Worm (Caenorhabditis elegans) whole organism, early embryonic: ENCODE data around the gene F53F8.3.

Experiments
- B0310.2 ChIP-seq: sonication (generic microtip); optimal IDR thresholded peaks from 2 replicates; lab custom pipeline; 2016; ENCODE audit warnings: mild to moderate bottlenecking, missing genetic modification characterization, missing compliant biosample characterization
- F13C5.2 ChIP-seq: sonication (generic microtip); optimal IDR thresholded peaks from 2 replicates; lab custom pipeline; 2017; ENCODE audit warnings: mild to moderate bottlenecking, missing genetic modification characterization, inconsistent platforms, missing compliant biosample characterization
- aly-1 ChIP-seq: sonication (generic microtip); optimal IDR thresholded peaks from 2 replicates; lab custom pipeline; 2016; ENCODE audit warnings: missing genetic modification characterization, missing compliant biosample characterization
- ama-1 ChIP-seq: fragments of 150-350 bp; optimal IDR thresholded peaks from 2 replicates; lab custom pipeline; 2014
- ceh-13 ChIP-seq: fragments of 200-800 bp; sonication (Bioruptor generic); optimal IDR thresholded peaks from 2 replicates; lab custom pipeline; 2018; ENCODE audit warnings: mild to moderate bottlenecking, missing genetic modification characterization, missing compliant biosample characterization
- ceh-36 ChIP-seq: sonication (generic microtip); optimal IDR thresholded peaks from 2 replicates; lab custom pipeline; 2016; ENCODE audit warnings: missing genetic modification characterization, inconsistent platforms, missing compliant biosample characterization
- ets-7 ChIP-seq: sonication (generic microtip); optimal IDR thresholded peaks from 2 replicates; lab custom pipeline; 2016; ENCODE audit warnings: missing genotype, missing genetic modification characterization, missing compliant biosample characterization
- flt-1 ChIP-seq: fragments of 200-800 bp; sonication (Bioruptor generic); IDR thresholded peaks from 2 replicates; pipeline ENCODE4 v1.3.6; 2022; ENCODE audit warnings: missing genetic modification characterization, missing compliant biosample characterization
- hmbx-1 ChIP-seq: sonication (generic microtip); optimal IDR thresholded peaks from 2 replicates; lab custom pipeline; 2016; ENCODE audit warnings: mild to moderate bottlenecking, missing genetic modification characterization, missing compliant biosample characterization
- hmg-4 ChIP-seq: fragments of 200-800 bp; sonication (Bioruptor generic); optimal IDR thresholded peaks from 2 replicates; lab custom pipeline; 2018; ENCODE audit warnings: mild to moderate bottlenecking, missing genetic modification characterization, missing compliant biosample characterization
- hnd-1 ChIP-seq: sonication (generic microtip); optimal IDR thresholded peaks from 2 replicates; lab custom pipeline; 2016; ENCODE audit warnings: missing genetic modification characterization, missing compliant biosample characterization
- pes-1 ChIP-seq: fragments of 200-800 bp; sonication (Bioruptor generic); IDR thresholded peaks from 2 replicates; pipeline ENCODE4 v1.3.6; 2022; ENCODE audit warnings: missing genetic modification reagents, missing genetic modification characterization, missing compliant biosample characterization
- scrt-1 ChIP-seq: fragments of 200-800 bp; sonication (Bioruptor generic); IDR thresholded peaks from 2 replicates; pipeline ENCODE4 v1.3.6; 2022; ENCODE audit warnings: missing genetic modification characterization, missing compliant biosample characterization
- sea-1 ChIP-seq: fragments of 200-800 bp; sonication (Bioruptor generic); conservative IDR thresholded peaks from 2 replicates; pipeline ENCODE4 v1.3.6; 2022; ENCODE audit warnings: missing genetic modification characterization, missing compliant biosample characterization
- tbx-11 ChIP-seq: fragments of 200-800 bp; sonication (Bioruptor generic); IDR thresholded peaks from 2 replicates; pipeline ENCODE4 v1.3.6; 2022; ENCODE audit warnings: missing genetic modification characterization, missing compliant biosample characterization
- tbx-37 ChIP-seq: fragments of 200-800 bp; sonication (Bioruptor generic); conservative IDR thresholded peaks from 2 replicates; pipeline ENCODE4 v1.3.6; 2022; ENCODE audit warnings: missing genetic modification reagents, missing genetic modification characterization, missing compliant biosample characterization
- tra-4 ChIP-seq: sonication (generic microtip); optimal IDR thresholded peaks from 2 replicates; lab custom pipeline; 2017; ENCODE audit warnings: missing genetic modification characterization, missing compliant biosample characterization

F53F8.3 gene

DNA sequence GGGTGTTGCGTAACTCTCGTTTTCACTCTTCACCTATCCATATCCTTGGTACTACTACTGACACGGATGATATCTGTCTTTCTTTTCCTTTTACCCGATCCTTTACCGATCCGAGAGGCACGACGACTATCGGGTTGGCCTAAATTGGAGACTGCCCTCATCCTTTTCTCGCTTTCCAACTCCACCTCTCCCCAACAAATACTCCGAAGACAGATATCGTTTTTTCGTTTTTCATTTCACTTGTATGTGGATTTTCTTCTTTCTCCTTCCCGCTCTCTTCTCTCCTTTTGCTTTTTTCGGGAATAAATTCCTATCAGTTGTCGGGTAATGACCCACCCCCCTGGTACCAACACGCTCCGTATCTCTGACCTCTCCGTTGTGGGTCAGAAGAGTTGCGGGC, 24.4 kb downstream of the F53F8.3 start:
- no peak for TF ChIP-seq tbx-11 (GFP tag; lab: Robert Waterston, UW)
- no peak for TF ChIP-seq aly-1 (tag; lab: Kevin White, UChicago)
- TF ChIP-seq F13C5.2 (tag; lab: Kevin White, UChicago) = no peak
- no peak for TF ChIP-seq pes-1 (GFP tag; lab: Robert Waterston, UW)
- no peak for TF ChIP-seq tbx-37 (GFP tag; lab: Robert Waterston, UW)
- TF ChIP-seq sea-1 (GFP tag; lab: Robert Waterston, UW) = no peak
- no peak for TF ChIP-seq tra-4 (tag; lab: Kevin White, UChicago)
- no peak for TF ChIP-seq ceh-36 (tag; lab: Kevin White, UChicago)
- TF ChIP-seq ceh-13 = no peak
- no peak for TF ChIP-seq hmg-4 (GFP tag; lab: Kevin White, UChicago)
- no peak for TF ChIP-seq flt-1
- no peak for TF ChIP-seq hmbx-1
- no peak for TF ChIP-seq B0310.2
- no peak for TF ChIP-seq ets-7 (tag; lab: Kevin White, UChicago)
- no peak for TF ChIP-seq scrt-1 (GFP tag; lab: Robert Waterston, UW)

ce11 chrV:20663736-20664135, 25.6 kb downstream of the F53F8.3 start:
- no peak for TF ChIP-seq tra-4 (tag; lab: Kevin White, UChicago)
- no peak for TF ChIP-seq ets-7 (tag; lab: Kevin White, UChicago)
- TF ChIP-seq tbx-11 (GFP tag; lab: Robert Waterston, UW) = no peak
- TF ChIP-seq aly-1 (tag; lab: Kevin White, UChicago) = no peak
- TF ChIP-seq ama-1 = no peak
- TF ChIP-seq ceh-13 = no peak
- no peak for TF ChIP-seq sea-1 (GFP tag; lab: Robert Waterston, UW)
- TF ChIP-seq hnd-1 (tag; lab: Kevin White, UChicago) = no peak
- TF ChIP-seq scrt-1 (GFP tag; lab: Robert Waterston, UW) = no peak
- TF ChIP-seq hmg-4 (GFP tag; lab: Kevin White, UChicago) = no peak
- TF ChIP-seq tbx-37 (GFP tag; lab: Robert Waterston, UW) = no peak
- TF ChIP-seq pes-1 (GFP tag; lab: Robert Waterston, UW) = no peak
- no peak for TF ChIP-seq hmbx-1
- no peak for TF ChIP-seq ceh-36 (tag; lab: Kevin White, UChicago)
- no peak for TF ChIP-seq B0310.2
- no peak for TF ChIP-seq flt-1
- no peak for TF ChIP-seq F13C5.2 (tag; lab: Kevin White, UChicago)

- TF ChIP-seq ets-7 (tag; lab: Kevin White, UChicago) = no peak
- TF ChIP-seq F13C5.2 (tag; lab: Kevin White, UChicago) = no peak
- TF ChIP-seq tbx-11 (GFP tag; lab: Robert Waterston, UW) = no peak
- TF ChIP-seq ceh-36 (tag; lab: Kevin White, UChicago) = no peak
- no peak for TF ChIP-seq aly-1 (tag; lab: Kevin White, UChicago)
Observed at ce11 chrV:20662474-20662873, 26.9 kb downstream of the F53F8.3 start.

- TF ChIP-seq ets-7 (tag; lab: Kevin White, UChicago) (no peak), B0310.2 (no peak), tbx-11 (GFP tag; lab: Robert Waterston, UW) (no peak), ama-1 (no peak), ceh-13 (no peak), hmg-4 (GFP tag; lab: Kevin White, UChicago) (no peak), ceh-36 (tag; lab: Kevin White, UChicago) (no peak), flt-1 (no peak), hnd-1 (tag; lab: Kevin White, UChicago) (no peak), hmbx-1 (no peak), tbx-37 (GFP tag; lab: Robert Waterston, UW) (no peak), tra-4 (tag; lab: Kevin White, UChicago) (no peak), scrt-1 (GFP tag; lab: Robert Waterston, UW) (no peak)
Observed at ce11 chrV:20660025-20660424, 29.3 kb downstream of the F53F8.3 start, which contains the start of gene W01F3.2. W01F3.2 (plus strand) TSS chrV:20660325.

DNA sequence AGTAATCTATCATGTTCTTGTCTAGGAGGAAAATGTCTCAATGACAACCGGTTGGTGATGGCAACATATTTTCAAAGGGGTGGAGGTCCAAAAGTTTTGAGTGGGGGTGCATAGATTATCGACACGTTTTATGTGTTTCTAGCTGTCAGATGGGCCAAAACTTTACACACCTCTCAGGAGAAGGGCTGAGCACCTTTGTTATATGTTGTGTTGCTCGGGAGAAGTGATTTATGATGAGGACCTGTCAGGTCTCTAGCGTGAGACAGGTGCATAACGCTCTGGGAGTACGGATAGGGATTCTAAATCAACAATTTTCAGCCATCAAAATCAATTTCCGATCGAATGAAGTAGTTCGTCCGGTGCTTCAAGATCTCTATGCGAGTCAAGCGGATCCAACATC, 32.7 kb downstream of the F53F8.3 start:
- TF ChIP-seq tbx-11 (GFP tag; lab: Robert Waterston, UW) (no peak), ceh-13 (no peak), scrt-1 (GFP tag; lab: Robert Waterston, UW) (no peak), aly-1 (tag; lab: Kevin White, UChicago) (no peak), ceh-36 (tag; lab: Kevin White, UChicago) (no peak), pes-1 (GFP tag; lab: Robert Waterston, UW) (no peak), F13C5.2 (tag; lab: Kevin White, UChicago) (no peak), flt-1 (no peak), ama-1 (no peak), tbx-37 (GFP tag; lab: Robert Waterston, UW) (no peak), hmg-4 (GFP tag; lab: Kevin White, UChicago) (no peak), hnd-1 (tag; lab: Kevin White, UChicago) (no peak)

DNA sequence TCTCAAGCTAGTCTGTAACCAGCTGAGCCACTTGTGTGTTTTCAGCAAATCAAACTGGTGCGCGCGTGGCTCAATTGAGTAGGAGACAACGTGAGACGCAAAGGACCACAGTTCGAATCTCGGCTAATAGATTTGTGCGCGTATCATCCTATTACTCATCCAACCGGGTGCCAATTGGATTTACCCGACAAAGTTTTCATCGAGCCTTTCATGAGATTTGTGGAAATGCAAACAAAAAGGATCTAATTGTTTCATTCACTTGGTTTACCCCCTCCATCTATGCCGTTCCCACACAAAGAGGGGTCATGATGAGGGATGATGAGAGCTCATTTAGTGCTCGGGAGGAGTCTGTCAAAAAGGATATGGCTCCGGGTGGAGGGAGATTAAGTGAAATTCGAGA, 34.2 kb downstream of the F53F8.3 start:
- TF ChIP-seq ceh-13 (no peak), sea-1 (GFP tag; lab: Robert Waterston, UW) (no peak), hmbx-1 (no peak), hmg-4 (GFP tag; lab: Kevin White, UChicago) (no peak), ceh-36 (tag; lab: Kevin White, UChicago) (no peak), tbx-37 (GFP tag; lab: Robert Waterston, UW) (no peak), aly-1 (tag; lab: Kevin White, UChicago) (no peak), ets-7 (tag; lab: Kevin White, UChicago) (no peak), F13C5.2 (tag; lab: Kevin White, UChicago) (no peak), ama-1 (no peak), scrt-1 (GFP tag; lab: Robert Waterston, UW) (no peak), tbx-11 (GFP tag; lab: Robert Waterston, UW) (no peak)

- TF ChIP-seq hmg-4 (GFP tag; lab: Kevin White, UChicago) (no peak), tra-4 (tag; lab: Kevin White, UChicago) (no peak), hnd-1 (tag; lab: Kevin White, UChicago) (no peak), aly-1 (tag; lab: Kevin White, UChicago) (no peak), flt-1 (no peak), sea-1 (GFP tag; lab: Robert Waterston, UW) (no peak), ceh-36 (tag; lab: Kevin White, UChicago) (no peak), ama-1 (no peak), ceh-13 (no peak), pes-1 (GFP tag; lab: Robert Waterston, UW) (no peak), tbx-11 (GFP tag; lab: Robert Waterston, UW) (no peak), hmbx-1 (no peak), ets-7 (tag; lab: Kevin White, UChicago) (no peak), scrt-1 (GFP tag; lab: Robert Waterston, UW) (no peak), tbx-37 (GFP tag; lab: Robert Waterston, UW) (no peak), F13C5.2 (tag; lab: Kevin White, UChicago) (no peak)
Observed at ce11 chrV:20654350-20654749, 35.0 kb downstream of the F53F8.3 start, which contains the start of gene mnr-1. mnr-1 (plus strand) TSS chrV:20654650.
